Fruit fly (Drosophila melanogaster): Measurements from ENCODE around the gene AhcyL2.

dm6 chr3R:16977745-16978305, 4.1 kb downstream of the AhcyL2 start, which contains the start of gene Actn3:
- TF ChIP-seq kay (GFP tag; ENCODE audit: borderline replicate concordance) (no peak), CG11617 (GFP tag; optimal IDR thresholded peaks at IDR 0.05) (no peak), CG7101 (tag; optimal IDR thresholded peaks at IDR 0.05) (no peak), CG12768 (GFP tag; optimal IDR thresholded peaks at IDR 0.05) (no peak), CG5204 (GFP tag; optimal IDR thresholded peaks at IDR 0.05) (no peak), pad (GFP tag; optimal IDR thresholded peaks at IDR 0.05) (no peak), Hr96 (GFP tag; optimal IDR thresholded peaks at IDR 0.05) (no peak), Crg-1 (GFP tag; optimal IDR thresholded peaks at IDR 0.05) (no peak)

Data from whole organism, adult.